Fruit fly (Drosophila melanogaster) whole organism: ENCODE data around the gene Muc68E.

ENCODE experiments used
- psq ChIP-seq: fragments of >200 bp; optimal IDR thresholded peaks from 2 replicates; lab custom pipeline; 2017
- usp ChIP-seq: fragments of >200 bp; optimal IDR thresholded peaks from 2 replicates; lab custom pipeline; 2017; ENCODE audit warnings: missing biosample characterization, missing genetic modification characterization, mixed read lengths

DNA sequence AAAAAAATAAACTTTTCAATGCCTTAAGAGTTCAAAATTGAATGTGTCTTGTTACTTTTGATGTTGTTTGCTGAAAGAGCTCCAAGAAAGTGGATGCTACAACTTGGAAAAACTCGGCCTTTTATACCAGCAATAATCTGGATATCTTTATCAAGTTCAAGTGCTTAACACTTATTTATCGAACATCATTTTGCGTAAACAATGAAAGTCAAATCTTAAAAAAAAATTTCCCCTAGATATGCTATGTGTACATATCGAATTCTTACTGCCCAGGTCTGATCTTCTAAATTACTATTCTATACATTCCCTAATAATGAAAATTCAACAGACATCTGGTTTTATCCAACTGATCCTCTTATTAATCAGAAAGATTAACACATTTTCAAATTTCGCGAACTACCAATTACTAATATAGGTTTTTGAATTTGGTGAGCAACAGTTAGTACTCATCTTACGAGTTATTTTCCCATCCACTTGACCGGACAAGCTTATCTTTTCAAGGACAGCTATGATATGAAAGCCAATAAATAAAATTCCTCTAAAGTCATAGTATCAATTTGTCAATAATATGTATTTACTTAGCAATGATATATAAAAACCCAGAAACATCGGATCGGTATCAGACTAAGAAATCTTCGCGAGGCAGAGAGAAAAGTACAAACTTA lies 15.0 kb downstream of the Muc68E start, which contains the start of the genes CG11570 and CG43294:
- TF ChIP-seq psq (no peak), usp (GFP tag; lab: Kevin White, UChicago) (no peak)
